Fruit fly (Drosophila melanogaster): ENCODE data around the gene CG43102.
A peak's percentile ranks its signal among the peaks of the same experiment; 100 is the strongest.

The CG43102 gene

DNA sequence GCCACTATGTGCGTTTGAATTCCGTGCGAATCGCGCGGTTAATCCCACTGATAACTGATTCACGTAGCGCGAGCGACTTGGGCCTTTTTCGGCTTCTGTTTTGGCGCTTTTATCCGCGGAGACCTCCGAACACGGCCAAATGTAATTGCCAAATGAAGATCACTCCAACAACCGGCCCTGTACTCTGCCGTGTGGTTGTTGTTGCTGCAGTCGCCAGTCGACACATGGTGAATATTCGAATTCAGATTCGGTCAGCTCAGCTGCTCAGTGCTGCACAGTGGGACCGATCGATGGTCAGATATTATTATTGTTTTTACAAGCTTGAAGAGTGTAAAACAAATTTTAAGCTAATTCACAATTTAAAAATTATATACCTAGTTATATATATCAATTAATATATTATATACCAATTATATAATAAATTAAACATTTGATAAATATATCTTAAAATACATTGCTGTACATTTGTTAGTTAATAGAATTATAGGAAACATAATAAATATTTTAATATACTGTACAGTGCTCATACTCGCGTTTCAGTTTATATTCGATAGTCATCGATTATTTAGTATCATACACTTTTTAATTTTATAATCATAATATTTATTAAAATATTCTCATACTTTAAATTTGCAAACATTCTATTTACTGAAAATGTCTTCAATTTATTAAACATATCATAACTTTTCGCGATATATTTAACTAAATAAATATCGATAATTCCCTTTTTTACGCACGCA, at the start of gene CG43102:
Gene CG43102 (minus strand): TSS at position 156 of the 740 bp plus-strand sequence.
- no peak for TF ChIP-seq CTCF (optimal IDR thresholded peaks at IDR 0.05)
- no peak for TF ChIP-seq CG8478 (optimal IDR thresholded peaks at IDR 0.05)

DNA sequence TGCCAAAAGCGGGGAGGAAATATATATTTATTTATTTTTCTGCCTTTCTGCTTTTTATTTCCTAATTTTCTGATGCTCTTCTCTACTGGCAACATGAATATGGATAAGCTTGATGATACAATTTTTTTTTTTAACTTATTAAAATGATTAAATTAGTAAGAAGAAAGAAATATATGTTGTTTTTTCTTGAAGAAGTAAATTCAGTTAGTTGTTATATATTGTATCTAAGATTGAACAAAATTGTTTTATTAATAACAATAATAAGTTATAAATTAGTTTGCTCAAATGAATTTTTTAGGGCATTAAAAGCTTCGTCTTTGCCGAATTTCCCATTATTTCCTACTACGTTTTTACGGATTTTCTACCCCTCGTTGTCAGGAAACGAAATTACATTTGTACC, 36.2 kb upstream of the CG43102 start:
- TF ChIP-seq CTCF (optimal IDR thresholded peaks at IDR 0.05) (no peak), CG8478 (optimal IDR thresholded peaks at IDR 0.05) (no peak)

DNA sequence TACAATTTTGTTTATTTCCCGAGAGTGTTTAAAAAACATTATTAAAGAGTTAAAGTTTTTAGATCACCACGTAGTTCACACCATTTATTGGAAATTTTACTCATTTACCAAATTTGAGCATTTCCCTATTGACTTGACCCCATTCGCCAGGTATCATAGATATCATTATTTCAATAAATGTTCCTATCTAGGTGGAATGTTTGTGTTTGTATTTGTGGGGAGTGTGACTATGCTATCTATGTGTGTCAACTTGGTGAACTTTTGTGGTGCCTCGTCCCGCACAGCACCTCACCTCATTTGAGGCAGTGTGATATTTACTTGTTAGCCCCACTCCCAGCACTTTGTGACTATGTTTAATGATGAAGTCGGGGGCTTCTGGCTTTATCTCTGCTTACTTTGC, 34.4 kb upstream of the CG43102 start:
- TF ChIP-seq CG8478 (optimal IDR thresholded peaks at IDR 0.05) = no peak
- TF ChIP-seq CTCF (optimal IDR thresholded peaks at IDR 0.05) = no peak

DNA sequence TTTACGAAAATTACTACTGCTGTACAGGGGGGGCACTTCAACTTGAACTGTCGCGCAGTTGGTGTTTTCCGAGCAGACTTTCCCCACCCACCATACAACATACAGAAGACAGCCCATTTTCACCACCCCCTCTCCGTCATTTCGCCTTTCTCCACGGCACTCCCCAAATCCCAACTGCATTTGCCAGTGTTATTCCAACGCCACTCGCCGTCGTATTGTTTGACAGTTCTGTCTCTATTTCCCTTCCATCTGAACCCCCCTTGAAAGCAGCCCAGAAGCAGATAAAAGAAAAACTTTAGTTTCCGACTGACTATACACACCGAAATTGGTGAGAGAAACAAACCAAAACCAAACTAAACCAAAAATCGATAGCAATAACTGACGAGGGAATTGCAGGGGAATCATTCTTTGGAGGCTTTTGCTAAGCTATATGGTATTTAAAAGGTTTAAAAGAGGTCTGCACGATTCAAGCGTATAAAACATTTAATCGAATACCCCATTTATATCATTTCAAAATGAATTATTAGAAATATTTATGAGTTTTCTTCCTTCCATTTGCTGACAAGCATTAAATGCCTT, 32.8 kb upstream of the CG43102 start:
- TF ChIP-seq CG8478 (optimal IDR thresholded peaks at IDR 0.05) (no peak), CTCF (optimal IDR thresholded peaks at IDR 0.05) (no peak)

DNA sequence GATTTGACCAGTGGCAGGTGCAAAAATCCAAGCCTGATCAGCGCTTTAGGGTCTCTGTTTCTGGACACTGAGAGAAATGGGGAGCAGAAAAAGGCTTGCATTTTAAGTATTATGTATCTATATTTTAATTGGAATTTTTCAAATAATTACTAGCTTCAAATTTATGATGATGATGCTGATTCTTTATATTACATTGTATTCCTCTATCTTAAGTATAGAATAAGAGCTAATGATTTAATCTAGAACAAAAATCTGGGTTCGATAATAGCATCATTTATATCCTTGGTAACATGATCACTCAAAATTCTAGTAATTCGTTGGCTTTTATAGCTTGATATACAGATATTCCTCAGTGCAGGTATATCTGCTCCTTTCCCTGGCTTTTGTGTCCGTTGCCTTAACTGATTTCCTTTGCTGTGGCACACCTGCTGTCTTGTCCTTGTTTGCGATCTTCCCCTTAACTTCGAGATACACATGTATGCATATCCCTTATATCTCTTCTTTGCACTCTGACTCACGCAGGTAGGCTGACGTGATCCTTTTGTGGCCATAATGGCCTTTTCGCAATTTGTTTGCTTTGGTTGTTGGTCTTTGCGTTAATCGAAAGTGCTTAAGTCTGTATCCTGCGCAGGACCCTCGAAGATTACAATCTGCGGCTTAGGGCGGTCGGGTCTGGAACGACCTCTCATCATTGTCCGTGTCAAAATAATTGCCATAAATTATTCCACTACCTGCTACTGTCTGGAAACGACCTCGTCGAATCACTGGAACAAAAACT, 31.7 kb upstream of the CG43102 start:
- TF ChIP-seq CTCF (optimal IDR thresholded peaks at IDR 0.05) = no peak
- no peak for TF ChIP-seq CG8478 (optimal IDR thresholded peaks at IDR 0.05)

DNA sequence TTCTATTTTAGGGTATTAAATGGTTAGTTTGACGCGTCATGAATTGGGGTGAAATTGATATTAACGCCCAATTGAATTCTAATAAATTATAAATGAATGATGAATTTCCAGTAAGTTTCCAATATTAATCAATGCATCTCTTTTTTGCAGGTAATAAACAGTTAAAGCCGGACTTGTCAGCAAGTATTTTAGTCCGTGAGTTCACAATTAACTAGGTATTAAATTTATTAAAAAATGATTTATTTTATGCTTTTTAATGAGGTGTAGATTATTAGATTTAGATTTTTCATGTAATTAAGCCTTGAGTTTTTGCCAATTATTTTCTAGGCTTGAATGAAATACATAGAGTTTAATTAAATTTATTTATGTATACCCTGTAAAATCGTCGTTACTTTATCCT, 27.5 kb upstream of the CG43102 start:
- no peak for TF ChIP-seq CG8478 (optimal IDR thresholded peaks at IDR 0.05)
- no peak for TF ChIP-seq CTCF (optimal IDR thresholded peaks at IDR 0.05)

DNA sequence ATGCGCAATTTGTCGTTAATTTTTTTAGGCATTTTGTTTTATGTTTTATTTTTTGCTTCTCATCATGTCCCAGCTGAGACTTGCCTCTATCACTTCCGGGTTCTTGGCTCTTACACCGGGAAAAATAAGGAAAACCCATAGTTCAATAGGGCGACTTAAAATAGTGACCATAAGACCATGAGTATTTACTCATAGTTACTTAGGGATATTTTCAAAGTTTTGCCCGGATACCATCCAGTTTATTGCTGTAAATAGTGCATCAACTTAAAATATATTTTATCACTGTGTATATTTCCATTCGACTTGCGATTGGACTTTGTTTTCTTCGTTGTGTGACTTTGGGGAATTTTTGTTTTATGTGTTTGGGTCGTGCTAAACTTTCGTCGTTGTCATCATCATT, 24.5 kb upstream of the CG43102 start:
- TF ChIP-seq CTCF (optimal IDR thresholded peaks at IDR 0.05) = no peak
- no peak for TF ChIP-seq CG8478 (optimal IDR thresholded peaks at IDR 0.05)

DNA sequence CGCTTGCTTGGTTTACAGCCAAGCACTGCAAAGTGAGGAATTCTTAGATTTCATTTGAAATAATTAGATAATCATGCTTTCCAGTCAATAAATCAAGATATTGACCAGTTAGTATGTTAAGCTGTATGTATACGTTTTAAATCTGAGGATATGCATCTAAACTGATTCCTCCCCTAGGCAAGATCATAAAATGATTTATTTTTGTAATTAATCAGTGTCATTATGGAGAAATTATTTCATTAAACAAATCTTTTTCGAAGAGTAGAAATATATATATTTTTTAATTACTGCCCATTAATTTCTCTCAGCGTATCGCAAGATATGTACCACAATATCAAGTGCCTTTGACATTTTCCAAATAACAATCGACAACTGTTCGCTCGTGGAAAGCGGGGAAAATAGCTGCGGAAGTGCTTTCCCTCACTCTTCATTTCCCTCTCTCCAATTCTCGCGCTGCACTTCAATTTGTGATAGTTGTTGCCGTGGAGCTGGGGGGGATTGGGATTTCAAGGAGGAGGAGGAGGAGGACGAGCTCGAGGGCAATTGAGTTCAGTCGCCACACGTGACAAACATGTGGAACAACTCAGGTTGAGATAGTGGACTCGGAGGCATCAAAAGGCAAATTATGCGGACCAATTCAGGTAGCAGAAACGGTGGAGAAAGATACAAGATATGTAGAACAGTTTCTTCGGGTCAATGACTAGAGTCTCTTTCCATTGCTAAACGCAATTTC, 20.1 kb upstream of the CG43102 start:
- TF ChIP-seq CTCF (optimal IDR thresholded peaks at IDR 0.05) (no peak), CG8478 (optimal IDR thresholded peaks at IDR 0.05) (no peak)

DNA sequence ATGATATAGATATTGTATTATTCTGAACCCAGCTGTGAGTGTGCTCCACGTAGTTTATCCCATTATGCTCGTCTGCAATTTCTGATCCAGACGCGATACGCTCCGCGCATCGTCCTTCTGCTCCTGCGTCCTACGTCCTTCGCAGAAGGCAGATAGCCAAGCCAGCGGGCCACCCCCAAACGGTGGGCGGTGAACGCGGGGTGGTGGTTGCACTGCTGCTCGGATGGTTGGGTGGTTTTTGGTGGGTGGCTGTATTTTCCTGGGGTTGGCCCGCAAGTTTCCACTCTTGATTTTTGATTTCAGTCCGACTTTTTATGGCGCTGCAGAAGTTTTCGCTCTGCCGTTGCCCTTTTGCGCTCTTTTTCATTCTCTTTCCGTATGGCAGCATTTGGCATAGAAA, 18.2 kb upstream of the CG43102 start:
- TF ChIP-seq CG8478 (optimal IDR thresholded peaks at IDR 0.05) = no peak

DNA sequence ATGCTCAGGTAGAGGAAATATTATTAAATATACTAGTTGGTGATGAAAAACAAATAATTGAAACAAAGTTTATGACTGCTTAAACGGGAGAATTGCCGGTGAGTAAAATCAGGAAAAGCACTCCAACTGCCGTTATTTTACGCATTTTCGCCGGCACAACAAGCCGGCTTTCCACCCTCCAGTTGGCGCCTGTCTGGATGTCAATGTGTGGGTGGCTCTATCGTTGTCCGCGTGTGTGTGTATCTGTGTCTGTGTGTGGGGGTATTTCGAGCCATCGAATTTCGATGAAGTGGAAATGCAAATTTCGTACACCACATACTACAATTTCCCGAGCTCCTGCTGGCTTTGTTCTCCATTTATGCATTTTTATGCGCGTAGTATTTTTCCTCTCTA, 17.4 kb upstream of the CG43102 start:
- TF ChIP-seq CTCF (optimal IDR thresholded peaks at IDR 0.05) (no peak), CG8478 (optimal IDR thresholded peaks at IDR 0.05) (no peak)

DNA sequence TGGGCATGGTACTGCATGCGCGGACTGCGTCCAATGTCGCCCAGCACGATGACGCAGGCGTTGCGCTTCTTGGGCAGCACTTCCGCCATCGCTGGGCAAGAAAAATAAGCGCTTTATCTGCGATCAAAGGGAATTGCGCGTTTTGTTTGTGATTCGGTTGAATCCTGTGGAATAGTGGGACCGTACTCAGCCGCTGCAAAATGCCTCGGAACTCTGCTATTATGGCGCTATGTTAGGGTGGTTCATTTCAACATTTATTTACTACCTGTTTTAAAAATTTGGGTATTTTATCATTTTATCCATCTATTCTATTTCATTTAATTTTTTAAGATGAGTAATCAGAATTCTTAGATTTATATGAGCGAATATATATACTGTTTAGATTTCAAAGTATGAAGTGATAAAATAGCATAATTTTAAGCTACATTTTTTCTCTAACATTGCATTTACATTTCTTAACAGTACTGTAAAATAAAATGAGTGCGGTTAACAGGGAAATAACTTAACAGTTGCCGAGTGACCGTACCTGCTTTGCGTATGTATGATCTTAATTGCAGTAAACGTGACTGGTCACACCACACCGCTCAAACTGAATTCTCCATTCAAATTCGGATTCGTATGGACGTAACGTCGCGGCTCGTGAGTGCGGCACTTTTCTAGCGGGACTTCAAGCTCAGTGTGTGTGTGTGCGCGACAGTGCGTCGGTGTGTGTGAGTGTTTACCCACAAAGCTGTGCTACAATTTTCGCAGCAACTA, 16.8 kb upstream of the CG43102 start, which contains the start of the genes Alg1 and tinc:
Gene Alg1 (minus strand): TSS at position 184 of the 756 bp plus-strand sequence.
Gene tinc (plus strand): TSS at position 591 of the 756 bp plus-strand sequence.
- TF ChIP-seq CG8478 (optimal IDR thresholded peaks at IDR 0.05) = no peak
- TF ChIP-seq CTCF (optimal IDR thresholded peaks at IDR 0.05) = no peak

DNA sequence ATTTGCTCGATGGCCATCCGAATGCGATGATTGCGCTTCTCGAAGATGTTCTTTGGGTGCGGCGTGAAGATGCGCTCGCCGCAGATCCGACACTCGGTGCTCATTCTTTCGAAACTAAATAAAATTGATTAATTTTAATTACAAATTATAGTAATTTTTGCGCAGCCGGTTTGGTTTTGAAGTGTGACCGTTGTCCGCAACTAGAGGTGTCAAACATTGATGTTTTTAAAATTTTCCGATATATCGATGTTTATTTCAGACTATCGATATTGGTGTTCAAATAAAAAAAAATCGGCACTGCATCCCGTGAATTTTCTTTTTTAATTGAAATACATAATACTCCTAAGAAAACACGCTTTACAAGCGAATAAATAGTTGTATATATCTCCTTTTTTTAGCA, 14.7 kb upstream of the CG43102 start, which contains the start of gene Odj:
Gene Odj (minus strand): TSS at position 209 of the 400 bp plus-strand sequence.
- TF ChIP-seq CTCF (optimal IDR thresholded peaks at IDR 0.05) (no peak), CG8478 (optimal IDR thresholded peaks at IDR 0.05) (no peak)

DNA sequence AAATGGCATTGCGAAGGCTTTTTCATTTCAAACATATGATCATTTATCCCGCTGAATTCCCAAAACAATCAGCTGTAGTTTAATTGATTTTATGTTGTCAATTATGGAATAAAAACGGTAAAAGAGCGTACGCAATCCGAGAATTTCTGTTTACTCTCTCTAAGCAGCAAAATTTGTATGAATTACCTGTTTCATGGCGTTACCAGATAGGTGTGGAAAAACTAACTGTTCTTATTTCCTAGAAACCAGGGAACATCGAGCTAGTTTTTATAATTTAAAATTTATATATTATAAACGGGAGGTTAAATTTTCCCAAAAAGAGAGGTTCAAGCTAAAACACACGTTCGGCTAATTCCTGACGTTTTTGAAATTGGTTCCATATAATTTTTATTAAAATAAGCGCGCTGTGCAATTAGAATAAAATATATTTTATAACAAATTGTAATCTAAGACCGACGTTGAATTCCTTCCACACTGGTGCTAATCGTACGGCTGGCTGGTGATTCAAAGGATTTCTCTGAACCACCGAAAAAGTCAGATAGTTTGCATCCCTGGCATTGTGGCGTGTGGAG, 12.8 kb upstream of the CG43102 start, which contains the start of gene CG17801:
Gene CG17801 (minus strand): TSS at position 51 of the 572 bp plus-strand sequence.
- TF ChIP-seq CTCF (optimal IDR thresholded peaks at IDR 0.05) (no peak), CG8478 (optimal IDR thresholded peaks at IDR 0.05) (no peak)

DNA sequence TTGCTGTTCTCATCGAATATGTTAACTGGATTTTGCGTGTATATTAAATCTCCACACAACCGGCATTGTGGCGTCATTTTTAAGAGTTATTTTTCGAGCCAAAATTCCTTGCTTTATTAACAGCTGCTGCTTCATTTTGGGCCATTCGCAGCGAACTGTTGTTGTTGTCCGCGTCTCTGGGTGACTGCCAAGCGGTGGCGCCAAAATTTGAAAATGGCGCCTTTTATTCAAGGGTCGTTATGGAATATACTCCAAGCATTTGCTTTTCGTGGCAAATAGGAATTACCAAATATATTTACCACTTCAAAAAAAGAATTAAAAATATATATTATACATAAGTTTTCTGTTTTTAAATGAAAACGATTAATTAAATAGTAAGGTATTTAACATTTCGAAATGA, 10.8 kb upstream of the CG43102 start, which contains the start of gene Nnk:
Gene Nnk (minus strand): TSS at position 158 of the 400 bp plus-strand sequence.
- TF ChIP-seq CG8478 (optimal IDR thresholded peaks at IDR 0.05) = no peak
- TF ChIP-seq CTCF (optimal IDR thresholded peaks at IDR 0.05) = peak in 1 of 2 experiments; percentile 15

Data from S2 (cell line).